Worm (Caenorhabditis elegans): ENCODE measurements around the gene otub-4.

ce11 chrIV:3341170-3341569 lies 36.8 kb downstream of the otub-4 start, which contains the start of gene F42A6.2:
- TF ChIP-seq lin-35 (GFP tag; optimal IDR thresholded peaks at IDR 0.05) (no peak), aly-2 (tag; optimal IDR thresholded peaks at IDR 0.05) (no peak), unc-130 (tag; optimal IDR thresholded peaks at IDR 0.05) (no peak), nhr-90 (tag; optimal IDR thresholded peaks at IDR 0.05; ENCODE audit: poor library complexity) (no peak), dpl-1 (GFP tag; optimal IDR thresholded peaks at IDR 0.05) (no peak), unc-62 (GFP tag; optimal IDR thresholded peaks at IDR 0.05) (no peak), nhr-11 (tag; optimal IDR thresholded peaks at IDR 0.05) (no peak), F16B12.6 (tag; optimal IDR thresholded peaks at IDR 0.05) (no peak), blmp-1 (tag; optimal IDR thresholded peaks at IDR 0.05) (no peak), fos-1 (tag; optimal IDR thresholded peaks at IDR 0.05) (no peak), C34B4.2 (tag; optimal IDR thresholded peaks at IDR 0.05) (no peak)

Data from whole organism, L1 larva.